Fruit fly (Drosophila melanogaster) whole organism, embryonic: ENCODE measurements around the gene CG14982.

Experiments used
- Abd-B ChIP-seq: fragments of 200-800 bp; sonication (Bioruptor generic); optimal IDR thresholded peaks from 2 replicates; lab custom pipeline; 2018; ENCODE audit warnings: missing biosample characterization, mild to moderate bottlenecking, missing genetic modification characterization, moderate library complexity
- Atf-2 ChIP-seq: fragments of 200-800 bp; sonication (Bioruptor generic); optimal IDR thresholded peaks from 2 replicates; lab custom pipeline; 2016; ENCODE audit warnings: missing biosample characterization, missing genetic modification characterization
- BEAF-32 ChIP-seq: fragments of 200-800 bp; sonication (Bioruptor generic); optimal IDR thresholded peaks from 3 replicates; lab custom pipeline; 2017; ENCODE audit warnings: missing biosample characterization, missing genetic modification characterization, mild to moderate bottlenecking, moderate library complexity, missing genetic modification reagents
- CG10321 ChIP-seq: fragments of 200-800 bp; sonication (Bioruptor generic); IDR thresholded peaks from 2 replicates; pipeline ENCODE4 v1.3.6; 2022; ENCODE audit warnings: missing biosample characterization, missing genetic modification characterization
- CG10543 ChIP-seq: fragments of 200-800 bp; sonication (Bioruptor generic); optimal IDR thresholded peaks from 3 replicates; lab custom pipeline; 2017; ENCODE audit warnings: missing biosample characterization, mild to moderate bottlenecking, missing genetic modification characterization, moderate library complexity
- CG11398 ChIP-seq: fragments of 200-800 bp; sonication (Bioruptor generic); optimal IDR thresholded peaks from 2 replicates; lab custom pipeline; 2016; ENCODE audit warnings: missing biosample characterization, missing genetic modification characterization
- CG12391 ChIP-seq: fragments of 200-800 bp; sonication (Bioruptor generic); optimal IDR thresholded peaks from 3 replicates; lab custom pipeline; 2018; ENCODE audit warnings: missing biosample characterization, mild to moderate bottlenecking, missing genetic modification characterization, moderate library complexity
- CG13775 ChIP-seq: fragments of 200-800 bp; sonication (Bioruptor generic); optimal IDR thresholded peaks from 3 replicates; lab custom pipeline; 2017; ENCODE audit warnings: missing biosample characterization, mild to moderate bottlenecking, missing genetic modification characterization
- CG14050 ChIP-seq: fragments of 200-800 bp; sonication (Bioruptor generic); IDR thresholded peaks from 3 replicates; pipeline ENCODE4 v1.3.6; 2022; ENCODE audit warnings: missing biosample characterization, missing genetic modification characterization
- CG14710 ChIP-seq: fragments of 200-800 bp; sonication (Bioruptor generic); optimal IDR thresholded peaks from 3 replicates; lab custom pipeline; 2019; ENCODE audit warnings: missing biosample characterization, mild to moderate bottlenecking, missing genetic modification characterization, moderate library complexity
- CG17568 ChIP-seq: fragments of 200-800 bp; sonication (Bioruptor generic); optimal IDR thresholded peaks from 2 replicates; lab custom pipeline; 2018; ENCODE audit warnings: missing biosample characterization, mild to moderate bottlenecking, missing genetic modification characterization, moderate library complexity
- CG17802 ChIP-seq: fragments of 200-800 bp; sonication (Bioruptor generic); optimal IDR thresholded peaks from 2 replicates; lab custom pipeline; 2018; ENCODE audit warnings: missing biosample characterization, mild to moderate bottlenecking, missing genetic modification characterization, moderate library complexity
- CG30431 ChIP-seq: fragments of 200-800 bp; sonication (Bioruptor generic); optimal IDR thresholded peaks from 2 replicates; lab custom pipeline; 2017; ENCODE audit warnings: missing biosample characterization, missing genetic modification characterization
- CG31224 ChIP-seq: fragments of 200-800 bp; sonication (Bioruptor generic); IDR thresholded peaks from 2 replicates; pipeline ENCODE4 v1.3.6; 2022; ENCODE audit warnings: missing biosample characterization, missing genetic modification characterization
- CG31388 ChIP-seq: fragments of 200-800 bp; sonication (Bioruptor generic); optimal IDR thresholded peaks from 2 replicates; lab custom pipeline; 2016; ENCODE audit warnings: missing biosample characterization, missing genetic modification characterization
- CG3847 ChIP-seq: fragments of 200-800 bp; sonication (Bioruptor generic); IDR thresholded peaks from 2 replicates; pipeline ENCODE4 v1.3.6; 2022; ENCODE audit warnings: missing biosample characterization, missing genetic modification characterization
- CG4360 ChIP-seq: fragments of 200-800 bp; sonication (Bioruptor generic); IDR thresholded peaks from 2 replicates; pipeline ENCODE4 v1.3.6; 2022; ENCODE audit warnings: missing biosample characterization, missing genetic modification characterization
- CG6654 ChIP-seq: fragments of 200-800 bp; sonication (Bioruptor generic); optimal IDR thresholded peaks from 2 replicates; lab custom pipeline; 2017; ENCODE audit warnings: missing biosample characterization, mild to moderate bottlenecking, missing genetic modification characterization
- CG6683 ChIP-seq: fragments of 200-800 bp; sonication (Bioruptor generic); optimal IDR thresholded peaks from 2 replicates; lab custom pipeline; 2017; ENCODE audit warnings: missing biosample characterization, mild to moderate bottlenecking, missing genetic modification characterization, missing genetic modification reagents
- CG7745 ChIP-seq: fragments of 200-800 bp; sonication (Bioruptor generic); optimal IDR thresholded peaks from 2 replicates; lab custom pipeline; 2018; ENCODE audit warnings: missing biosample characterization, mild to moderate bottlenecking, missing genetic modification characterization, moderate library complexity
- CG7839 ChIP-seq: fragments of 200-800 bp; sonication (Bioruptor generic); optimal IDR thresholded peaks from 3 replicates; lab custom pipeline; 2018; ENCODE audit warnings: missing biosample characterization, mild to moderate bottlenecking, missing genetic modification characterization, moderate library complexity
- CG8478 ChIP-seq: fragments of >200 bp; optimal IDR thresholded peaks from 2 replicates; lab custom pipeline; 2018
- Camta ChIP-seq: fragments of 200-800 bp; sonication (Bioruptor generic); optimal IDR thresholded peaks from 2 replicates; lab custom pipeline; 2016; ENCODE audit warnings: missing biosample characterization, missing genetic modification characterization
- Ets97D ChIP-seq: fragments of 200-800 bp; sonication (Bioruptor generic); optimal IDR thresholded peaks from 3 replicates; lab custom pipeline; 2016; ENCODE audit warnings: missing biosample characterization, missing genetic modification characterization
- Lim3 ChIP-seq: fragments of 200-800 bp; sonication (Bioruptor generic); IDR thresholded peaks from 2 replicates; pipeline ENCODE4 v1.3.6; 2022; ENCODE audit warnings: missing biosample characterization, missing genetic modification characterization
- Myb ChIP-seq: fragments of 200-800 bp; sonication (Bioruptor generic); optimal IDR thresholded peaks from 2 replicates; lab custom pipeline; 2016; ENCODE audit warnings: missing biosample characterization, missing genetic modification characterization
- aop ChIP-seq: fragments of 200-800 bp; sonication (Bioruptor generic); IDR thresholded peaks from 2 replicates; pipeline ENCODE4 v1.3.6; 2022; ENCODE audit warnings: missing biosample characterization, missing genetic modification characterization
- ap ChIP-seq: fragments of 200-800 bp; sonication (Bioruptor generic); IDR thresholded peaks from 2 replicates; pipeline ENCODE4 v1.3.6; 2022; ENCODE audit warnings: missing biosample characterization, missing genetic modification characterization
- ara ChIP-seq: fragments of 200-800 bp; sonication (Bioruptor generic); IDR thresholded peaks from 2 replicates; pipeline ENCODE4 v1.3.6; 2022; ENCODE audit warnings: missing biosample characterization, missing genetic modification characterization
- bbx ChIP-seq: fragments of 200-800 bp; sonication (Bioruptor generic); IDR thresholded peaks from 2 replicates; pipeline ENCODE4 v1.3.6; 2022; ENCODE audit warnings: missing biosample characterization, missing genetic modification characterization; ENCODE audit not compliant: partially characterized antibody
- bsh ChIP-seq, 2 experiments: fragments of 200-800 bp; sonication (Bioruptor generic); optimal IDR thresholded peaks; 2 replicates each; lab custom pipeline; 2017 to 2018; ENCODE audit warnings: mild to moderate bottlenecking in 2 of 2, missing biosample characterization in 2 of 2, missing genetic modification characterization in 2 of 2, moderate library complexity in 1 of 2
- cg ChIP-seq: fragments of 200-800 bp; sonication (Bioruptor generic); optimal IDR thresholded peaks from 3 replicates; lab custom pipeline; 2019; ENCODE audit warnings: missing biosample characterization, mild to moderate bottlenecking, missing genetic modification characterization, moderate library complexity
- ci ChIP-seq: fragments of 200-800 bp; sonication (Bioruptor generic); IDR thresholded peaks from 3 replicates; pipeline ENCODE4 v1.3.6; 2022; ENCODE audit warnings: missing biosample characterization, missing genetic modification characterization
- crc ChIP-seq: fragments of 200-800 bp; sonication (Bioruptor generic); optimal IDR thresholded peaks from 2 replicates; lab custom pipeline; 2016; ENCODE audit warnings: missing biosample characterization, missing genetic modification characterization
- ewg ChIP-seq: fragments of 200-800 bp; sonication (Bioruptor generic); optimal IDR thresholded peaks from 3 replicates; lab custom pipeline; 2017; ENCODE audit warnings: mild to moderate bottlenecking, missing biosample characterization, missing genetic modification reagents, missing genetic modification characterization
- fd3F ChIP-seq: fragments of 200-800 bp; sonication (Bioruptor generic); optimal IDR thresholded peaks from 2 replicates; lab custom pipeline; 2018; ENCODE audit warnings: missing biosample characterization, mild to moderate bottlenecking, missing genetic modification characterization, moderate library complexity
- fd64A ChIP-seq: fragments of 200-800 bp; sonication (Bioruptor generic); optimal IDR thresholded peaks from 3 replicates; lab custom pipeline; 2018; ENCODE audit warnings: missing biosample characterization, mild to moderate bottlenecking, missing genetic modification characterization
- gro ChIP-seq: fragments of 200-800 bp; sonication (Bioruptor generic); optimal IDR thresholded peaks from 2 replicates; lab custom pipeline; 2016; ENCODE audit warnings: missing biosample characterization, missing genetic modification characterization
- gt ChIP-seq: fragments of 200-800 bp; sonication (Bioruptor generic); IDR thresholded peaks from 2 replicates; pipeline ENCODE4 v1.3.6; 2022; ENCODE audit warnings: missing biosample characterization, missing genetic modification characterization
- h ChIP-seq: fragments of >200 bp; optimal IDR thresholded peaks from 2 replicates; lab custom pipeline; 2017
- hbn ChIP-seq: fragments of 200-800 bp; sonication (Bioruptor generic); IDR thresholded peaks from 2 replicates; pipeline ENCODE4 v1.3.6; 2022; ENCODE audit warnings: missing biosample characterization, missing genetic modification characterization; ENCODE audit not compliant: partially characterized antibody
- lbe ChIP-seq: fragments of 200-800 bp; sonication (Bioruptor generic); optimal IDR thresholded peaks from 2 replicates; lab custom pipeline; 2016; ENCODE audit warnings: missing biosample characterization, mild to moderate bottlenecking, missing genetic modification characterization
- luna ChIP-seq: fragments of 200-800 bp; sonication (Bioruptor generic); optimal IDR thresholded peaks from 2 replicates; lab custom pipeline; 2016; ENCODE audit warnings: missing biosample characterization, missing genetic modification characterization
- nom ChIP-seq: fragments of 200-800 bp; sonication (Bioruptor generic); optimal IDR thresholded peaks from 2 replicates; lab custom pipeline; 2017; ENCODE audit warnings: missing biosample characterization, missing genetic modification characterization, mild to moderate bottlenecking, moderate library complexity, missing genetic modification reagents
- org-1 ChIP-seq: fragments of 200-800 bp; sonication (Bioruptor generic); optimal IDR thresholded peaks from 2 replicates; lab custom pipeline; 2017; ENCODE audit warnings: missing biosample characterization, missing genetic modification characterization
- pfk ChIP-seq: fragments of 200-800 bp; sonication (Bioruptor generic); optimal IDR thresholded peaks from 2 replicates; lab custom pipeline; 2018; ENCODE audit warnings: missing biosample characterization, mild to moderate bottlenecking, missing genetic modification characterization, moderate library complexity
- repo ChIP-seq: fragments of 200-800 bp; sonication (Bioruptor generic); optimal IDR thresholded peaks from 2 replicates; lab custom pipeline; 2016; ENCODE audit warnings: missing biosample characterization, missing genetic modification characterization
- sc ChIP-seq, 3 experiments: fragments of >200 bp in 2 of 3; fragments of 200-800 bp in 1 of 3; sonication (Bioruptor generic) in 1 of 3; optimal IDR thresholded peaks; 2 replicates in 2 of 3; 3 replicates in 1 of 3; lab custom pipeline; 2017; ENCODE audit warnings: mild to moderate bottlenecking in 1 of 3, missing biosample characterization in 1 of 3, missing genetic modification characterization in 1 of 3, missing genetic modification reagents in 1 of 3
- slp2 ChIP-seq: fragments of 200-800 bp; sonication (Bioruptor generic); optimal IDR thresholded peaks from 2 replicates; lab custom pipeline; 2016; ENCODE audit warnings: missing biosample characterization, missing genetic modification characterization
- tio ChIP-seq: fragments of 200-800 bp; sonication (Bioruptor generic); optimal IDR thresholded peaks from 2 replicates; lab custom pipeline; 2017; ENCODE audit warnings: missing biosample characterization, missing genetic modification characterization, inconsistent platforms
- unpg ChIP-seq: fragments of 200-800 bp; sonication (Bioruptor generic); optimal IDR thresholded peaks from 3 replicates; lab custom pipeline; 2018; ENCODE audit warnings: missing biosample characterization, mild to moderate bottlenecking, missing genetic modification characterization, moderate library complexity

Gene CG14982

DNA sequence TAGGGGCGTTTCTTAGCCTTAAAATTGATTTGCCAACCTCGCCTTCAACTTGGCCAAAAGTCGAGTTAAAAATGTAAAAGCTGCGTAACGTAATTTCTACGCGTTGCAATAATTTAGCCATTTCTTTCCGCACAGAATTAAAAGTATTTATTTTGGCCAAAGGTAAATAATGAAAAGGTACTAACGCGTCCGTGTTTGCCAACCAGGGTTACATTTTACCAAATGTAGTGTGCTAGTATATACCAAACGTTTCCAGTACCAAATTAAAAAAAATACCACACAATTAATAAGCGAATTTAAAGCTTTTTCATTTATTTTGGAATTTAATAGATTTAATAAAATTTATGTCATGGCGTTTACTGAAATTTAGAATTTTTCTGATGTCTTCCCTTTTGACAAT is 43.5 kb upstream of the CG14982 start, which contains the start of gene Ccz1 (continued):
- peak; percentile 65 for TF ChIP-seq CG14710
- peak; percentile 58 for TF ChIP-seq fd3F
- TF ChIP-seq Atf-2 (GFP tag; lab: Kevin White, UChicago) = peak; percentile 81
- no peak for TF ChIP-seq aop
- TF ChIP-seq CG4360 (GFP tag; lab: Robert Waterston, UW) = no peak
- peak; percentile 87 for TF ChIP-seq CG10543 (GFP tag; lab: Kevin White, UChicago)
- peak in 1 of 2 experiments; percentile 72 for TF ChIP-seq bsh (GFP tag; optimal IDR thresholded peaks at IDR 0.05; lab: Kevin White, UChicago)
- no peak for TF ChIP-seq h (lab: Kevin White, UChicago)
- TF ChIP-seq CG6683 (GFP tag; lab: Kevin White, UChicago) = no peak
- no peak for TF ChIP-seq CG10321
- peak; percentile 58 for TF ChIP-seq CG12391 (tag; lab: Kevin White, UChicago)
- TF ChIP-seq cg (GFP tag; lab: Kevin White, UChicago) = no peak
- peak; percentile 79 for TF ChIP-seq Camta (GFP tag; lab: Kevin White, UChicago)
- TF ChIP-seq pfk (GFP tag; lab: Kevin White, UChicago) = no peak
- peak; percentile 63 for TF ChIP-seq CG17568 (GFP tag; lab: Kevin White, UChicago)
- peak; percentile 30 for TF ChIP-seq CG13775 (GFP tag; lab: Kevin White, UChicago)
- no peak for TF ChIP-seq CG8478 (lab: Kevin White, UChicago)
- TF ChIP-seq gro (GFP tag; lab: Kevin White, UChicago) = peak; percentile 57
- peak; percentile 9 for TF ChIP-seq Abd-B (GFP tag; lab: Kevin White, UChicago)
- TF ChIP-seq slp2 = peak; percentile 51
- peak; percentile 40 for TF ChIP-seq unpg (GFP tag; lab: Kevin White, UChicago)
- TF ChIP-seq gt = no peak
- no peak for TF ChIP-seq sc (optimal IDR thresholded peaks at IDR 0.05; lab: Kevin White, UChicago)
- TF ChIP-seq sc (GFP tag; optimal IDR thresholded peaks at IDR 0.05; lab: Kevin White, UChicago) = peak; percentile 59
- peak; percentile 28 for TF ChIP-seq BEAF-32 (GFP tag; lab: Kevin White, UChicago)
- TF ChIP-seq CG31388 (GFP tag; lab: Kevin White, UChicago) = peak; percentile 6
- TF ChIP-seq ci = no peak
- no peak for TF ChIP-seq Lim3 (GFP tag; lab: Robert Waterston, UW)
- peak; percentile 41 for TF ChIP-seq luna (GFP tag; lab: Kevin White, UChicago)
- TF ChIP-seq fd64A (GFP tag; lab: Kevin White, UChicago) = peak; percentile 38
- peak; percentile 53 for TF ChIP-seq Myb
- peak; percentile 67 for TF ChIP-seq ewg
- TF ChIP-seq CG7745 = no peak
- no peak for TF ChIP-seq bbx
- TF ChIP-seq CG30431 (GFP tag; lab: Kevin White, UChicago) = peak; percentile 35
- TF ChIP-seq hbn = no peak
- TF ChIP-seq ap (GFP tag; lab: Robert Waterston, UW) = no peak
- TF ChIP-seq tio (GFP tag; lab: Kevin White, UChicago) = peak; percentile 81
- TF ChIP-seq CG6654 (GFP tag; lab: Kevin White, UChicago) = no peak
- TF ChIP-seq CG17802 (tag; lab: Kevin White, UChicago) = peak; percentile 32
- peak; percentile 25 for TF ChIP-seq org-1 (GFP tag; lab: Kevin White, UChicago)
- peak; percentile 51 for TF ChIP-seq CG7839
- TF ChIP-seq nom (GFP tag; lab: Kevin White, UChicago) = peak; percentile 36
- TF ChIP-seq CG11398 = peak; percentile 81
- no peak for TF ChIP-seq CG14050 (GFP tag; lab: Robert Waterston, UW)
- TF ChIP-seq crc (GFP tag; lab: Kevin White, UChicago) = peak; percentile 26
- TF ChIP-seq Ets97D (GFP tag; lab: Kevin White, UChicago) = peak; percentile 64
- peak; percentile 63 for TF ChIP-seq repo
- TF ChIP-seq ara (GFP tag; lab: Robert Waterston, UW) = no peak
- TF ChIP-seq lbe (GFP tag; lab: Kevin White, UChicago) = peak; percentile 69
- no peak for TF ChIP-seq CG3847
- no peak for TF ChIP-seq CG31224 (GFP tag; lab: Robert Waterston, UW)
